Worm (Caenorhabditis elegans) whole organism, midembryonic: ENCODE results near the gene C50B6.1.

Source experiments
- T22C8.4 ChIP-seq: fragments of 200-800 bp; sonication (Bioruptor generic); IDR thresholded peaks from 2 replicates; pipeline ENCODE4 v1.3.6; 2022; ENCODE audit warnings: missing genetic modification characterization, missing compliant biosample characterization
- cog-1 ChIP-seq: sonication (generic microtip); optimal IDR thresholded peaks from 2 replicates; lab custom pipeline; 2016; ENCODE audit warnings: missing genetic modification characterization, missing compliant biosample characterization
- flt-1 ChIP-seq: fragments of 200-800 bp; sonication (Bioruptor generic); IDR thresholded peaks from 2 replicates; pipeline ENCODE4 v1.3.6; 2022; ENCODE audit warnings: missing genetic modification characterization, missing compliant biosample characterization
- klf-2 ChIP-seq: fragments of 200-800 bp; sonication (Bioruptor generic); conservative IDR thresholded peaks from 2 replicates; pipeline ENCODE4 v1.3.6; 2022; ENCODE audit warnings: missing genetic modification reagents, missing genetic modification characterization, missing compliant biosample characterization
- med-1 ChIP-seq: sonication (generic microtip); optimal IDR thresholded peaks from 2 replicates; lab custom pipeline; 2017; ENCODE audit warnings: missing genetic modification characterization, mild to moderate bottlenecking, missing compliant biosample characterization, antibody characterized with exemption, missing genetic modification reagents; ENCODE audit not compliant: insufficient read depth
- ref-1 ChIP-seq: fragments of 200-800 bp; sonication (Bioruptor generic); conservative IDR thresholded peaks from 2 replicates; pipeline ENCODE4 v1.3.6; 2022; ENCODE audit warnings: missing genetic modification reagents, missing genetic modification characterization, missing compliant biosample characterization
- tab-1 ChIP-seq: fragments of 200-800 bp; sonication (Bioruptor generic); IDR thresholded peaks from 2 replicates; pipeline ENCODE4 v1.3.6; 2022; ENCODE audit warnings: missing genetic modification characterization, missing compliant biosample characterization
- ztf-23 ChIP-seq: fragments of 200-800 bp; sonication (Bioruptor generic); IDR thresholded peaks from 2 replicates; pipeline ENCODE4 v1.3.6; 2022; ENCODE audit warnings: missing genetic modification reagents, missing genetic modification characterization, missing compliant biosample characterization
- ztf-29 ChIP-seq: fragments of 200-800 bp; sonication (Bioruptor generic); IDR thresholded peaks from 2 replicates; pipeline ENCODE4 v1.3.6; 2022; ENCODE audit warnings: missing genetic modification reagents, missing genetic modification characterization, missing compliant biosample characterization

C50B6.1 gene

ce11 chrV:13308616-13309015, at the start of gene C50B6.1:
Gene C50B6.1, plus strand, starts transcription at chrV:13308916.
- no peak for TF ChIP-seq med-1

- TF ChIP-seq klf-2 (GFP tag; lab: Robert Waterston, UW) (no peak), ref-1 (GFP tag; lab: Robert Waterston, UW) (no peak), tab-1 (no peak), flt-1 (no peak), ztf-23 (no peak), T22C8.4 (no peak), ztf-29 (GFP tag; lab: Robert Waterston, UW) (no peak), med-1 (no peak), cog-1 (tag; lab: Kevin White, UChicago) (no peak)
Observed at ce11 chrV:13259527-13259926, 49.2 kb upstream of the C50B6.1 start.

ce11 chrV:13262781-13263318, 45.9 kb upstream of the C50B6.1 start:
- TF ChIP-seq tab-1 (no peak), ztf-23 (no peak), cog-1 (tag; lab: Kevin White, UChicago) (no peak), flt-1 (no peak), T22C8.4 (no peak), ztf-29 (GFP tag; lab: Robert Waterston, UW) (no peak), med-1 (no peak), klf-2 (GFP tag; lab: Robert Waterston, UW) (no peak)

ce11 chrV:13264245-13264644, 44.5 kb upstream of the C50B6.1 start, which contains the start of gene zip-5:
Gene zip-5, plus strand, starts transcription at chrV:13264545.
- TF ChIP-seq ztf-23 (no peak), T22C8.4 (no peak), tab-1 (no peak), med-1 (no peak), cog-1 (tag; lab: Kevin White, UChicago) (no peak), ref-1 (GFP tag; lab: Robert Waterston, UW) (no peak), flt-1 (no peak), ztf-29 (GFP tag; lab: Robert Waterston, UW) (no peak), klf-2 (GFP tag; lab: Robert Waterston, UW) (no peak)

ce11 chrV:13265628-13266027, 43.1 kb upstream of the C50B6.1 start:
- TF ChIP-seq T22C8.4, result no peak
- no peak for TF ChIP-seq flt-1
- TF ChIP-seq med-1, result no peak
- no peak for TF ChIP-seq klf-2 (GFP tag; lab: Robert Waterston, UW)
- no peak for TF ChIP-seq ztf-23
- no peak for TF ChIP-seq ref-1 (GFP tag; lab: Robert Waterston, UW)
- TF ChIP-seq tab-1, result no peak
- TF ChIP-seq ztf-29 (GFP tag; lab: Robert Waterston, UW), result no peak
- TF ChIP-seq cog-1 (tag; lab: Kevin White, UChicago), result no peak

- TF ChIP-seq ztf-23 (no peak), flt-1 (no peak), T22C8.4 (no peak), ref-1 (GFP tag; lab: Robert Waterston, UW) (no peak), tab-1 (no peak), ztf-29 (GFP tag; lab: Robert Waterston, UW) (no peak), med-1 (no peak), cog-1 (tag; lab: Kevin White, UChicago) (no peak), klf-2 (GFP tag; lab: Robert Waterston, UW) (no peak)
Observed at ce11 chrV:13266630-13267029, 42.1 kb upstream of the C50B6.1 start.

ce11 chrV:13268032-13268431, 40.7 kb upstream of the C50B6.1 start:
- TF ChIP-seq ztf-29 (GFP tag; lab: Robert Waterston, UW), result no peak
- no peak for TF ChIP-seq ref-1 (GFP tag; lab: Robert Waterston, UW)
- TF ChIP-seq T22C8.4, result no peak
- no peak for TF ChIP-seq ztf-23
- no peak for TF ChIP-seq tab-1

ce11 chrV:13269228-13269630, 39.5 kb upstream of the C50B6.1 start:
- TF ChIP-seq ztf-29 (GFP tag; lab: Robert Waterston, UW), result no peak
- TF ChIP-seq ztf-23, result no peak
- TF ChIP-seq med-1, result no peak
- TF ChIP-seq cog-1 (tag; lab: Kevin White, UChicago), result no peak
- no peak for TF ChIP-seq T22C8.4
- TF ChIP-seq ref-1 (GFP tag; lab: Robert Waterston, UW), result no peak

- no peak for TF ChIP-seq klf-2 (GFP tag; lab: Robert Waterston, UW)
- TF ChIP-seq ztf-29 (GFP tag; lab: Robert Waterston, UW), result no peak
- TF ChIP-seq ref-1 (GFP tag; lab: Robert Waterston, UW), result no peak
- TF ChIP-seq T22C8.4, result no peak
- no peak for TF ChIP-seq flt-1
- TF ChIP-seq cog-1 (tag; lab: Kevin White, UChicago), result no peak
- TF ChIP-seq med-1, result no peak
- no peak for TF ChIP-seq tab-1
- no peak for TF ChIP-seq ztf-23
Observed at ce11 chrV:13272275-13272674, 36.4 kb upstream of the C50B6.1 start.

- TF ChIP-seq ztf-23 (no peak), klf-2 (GFP tag; lab: Robert Waterston, UW) (no peak), flt-1 (no peak), tab-1 (no peak), med-1 (no peak), T22C8.4 (no peak), ref-1 (GFP tag; lab: Robert Waterston, UW) (no peak), cog-1 (tag; lab: Kevin White, UChicago) (no peak), ztf-29 (GFP tag; lab: Robert Waterston, UW) (no peak)
Observed at ce11 chrV:13273302-13273701, 35.4 kb upstream of the C50B6.1 start.

- TF ChIP-seq T22C8.4, result no peak
- TF ChIP-seq cog-1 (tag; lab: Kevin White, UChicago), result no peak
- no peak for TF ChIP-seq med-1
- TF ChIP-seq ztf-23, result no peak
- no peak for TF ChIP-seq ref-1 (GFP tag; lab: Robert Waterston, UW)
- TF ChIP-seq klf-2 (GFP tag; lab: Robert Waterston, UW), result no peak
- TF ChIP-seq tab-1, result no peak
- TF ChIP-seq flt-1, result no peak
Observed at ce11 chrV:13274615-13275014, 34.1 kb upstream of the C50B6.1 start.
